Fruit fly (Drosophila melanogaster): ENCODE data around the gene Son.

Gene Son

dm6 chr3R:9555334-9555974, 22.4 kb upstream of the Son start, which contains the start of the genes CG9386 and BckdhA:
Gene CG9386 (minus strand): TSS chr3R:9555408.
Gene BckdhA (plus strand): TSS chr3R:9555785.
- TF ChIP-seq CG8159 (tag; optimal IDR thresholded peaks at IDR 0.05): peak; percentile 16
- TF ChIP-seq CG14655 (GFP tag; optimal IDR thresholded peaks at IDR 0.05): no peak
- peak; percentile 23 for TF ChIP-seq Snoo (tag; optimal IDR thresholded peaks at IDR 0.05)
- TF ChIP-seq CG32121 (GFP tag; IDR thresholded peaks at IDR 0.05): 0 out of 2 replicates have a peak, but pooled peaks have one; percentile 10
- TF ChIP-seq CG4496 (GFP tag; IDR thresholded peaks at IDR 0.05): peak; percentile 39; the same call in 1 of the 3 replicates

dm6 chr3R:9559413-9560014, 18.3 kb upstream of the Son start, which contains the start of the genes AP-1mu and MBD-like:
Gene AP-1mu (minus strand): TSS chr3R:9559525.
Gene MBD-like (plus strand): TSS chr3R:9559760.
- no peak for TF ChIP-seq D1 (tag; optimal IDR thresholded peaks at IDR 0.05)
- no peak for TF ChIP-seq CG8301 (tag; optimal IDR thresholded peaks at IDR 0.05)
- no peak for TF ChIP-seq CG14655 (GFP tag; optimal IDR thresholded peaks at IDR 0.05)
- peak; percentile 15 for TF ChIP-seq CG17806 (tag; optimal IDR thresholded peaks at IDR 0.05)
- TF ChIP-seq CG10348 (GFP tag; IDR thresholded peaks at IDR 0.05): no peak
- TF ChIP-seq CG4496 (GFP tag; IDR thresholded peaks at IDR 0.05): peak; percentile 55; the same call in 2 of the 3 replicates
- TF ChIP-seq fd96Ca (GFP tag; IDR thresholded peaks at IDR 0.05): peak; percentile 42; the same call in 1 of the 3 replicates
- TF ChIP-seq CG12605 (GFP tag; IDR thresholded peaks at IDR 0.05): no peak
- no peak for TF ChIP-seq Ets98B (GFP tag; IDR thresholded peaks at IDR 0.05)
- peak; percentile 65 for TF ChIP-seq CG15710 (tag; optimal IDR thresholded peaks at IDR 0.05)
- TF ChIP-seq CG9948 (tag; optimal IDR thresholded peaks at IDR 0.05): peak; percentile 20
- TF ChIP-seq CG8159 (tag; optimal IDR thresholded peaks at IDR 0.05): peak; percentile 53
- no peak for TF ChIP-seq Pif1B (GFP tag; optimal IDR thresholded peaks at IDR 0.05)
- no peak for TF ChIP-seq gl (tag; optimal IDR thresholded peaks at IDR 0.05)
- TF ChIP-seq CG32121 (GFP tag; IDR thresholded peaks at IDR 0.05): peak; percentile 48; the same call in 1 of the 2 replicates
- no peak for TF ChIP-seq CG13204 (GFP tag; optimal IDR thresholded peaks at IDR 0.05)
- TF ChIP-seq EcR (GFP tag; optimal IDR thresholded peaks at IDR 0.05): no peak
- peak; percentile 31 for TF ChIP-seq Snoo (tag; optimal IDR thresholded peaks at IDR 0.05)
- TF ChIP-seq rn (GFP tag; IDR thresholded peaks at IDR 0.05): peak; percentile 20; the same call in 1 of the 2 replicates
- no peak for TF ChIP-seq Pif1A (GFP tag; optimal IDR thresholded peaks at IDR 0.05)
- no peak for TF ChIP-seq CG34367 (tag; optimal IDR thresholded peaks at IDR 0.05)

- no peak for TF ChIP-seq D1 (tag; optimal IDR thresholded peaks at IDR 0.05)
- TF ChIP-seq gl (tag; optimal IDR thresholded peaks at IDR 0.05): no peak
- no peak for TF ChIP-seq CG4496 (GFP tag; IDR thresholded peaks at IDR 0.05)
- TF ChIP-seq CG12605 (GFP tag; IDR thresholded peaks at IDR 0.05): no peak
- no peak for TF ChIP-seq CG13204 (GFP tag; optimal IDR thresholded peaks at IDR 0.05)
- TF ChIP-seq rn (GFP tag; IDR thresholded peaks at IDR 0.05): no peak
- TF ChIP-seq fd96Ca (GFP tag; IDR thresholded peaks at IDR 0.05): no peak
- no peak for TF ChIP-seq CG32121 (GFP tag; IDR thresholded peaks at IDR 0.05)
- no peak for TF ChIP-seq Pif1A (GFP tag; optimal IDR thresholded peaks at IDR 0.05)
- no peak for TF ChIP-seq CG14655 (GFP tag; optimal IDR thresholded peaks at IDR 0.05)
- TF ChIP-seq EcR (GFP tag; optimal IDR thresholded peaks at IDR 0.05): no peak
- TF ChIP-seq CG10348 (GFP tag; IDR thresholded peaks at IDR 0.05): no peak
- TF ChIP-seq Ets98B (GFP tag; IDR thresholded peaks at IDR 0.05): no peak
- no peak for TF ChIP-seq CG17806 (tag; optimal IDR thresholded peaks at IDR 0.05)
- no peak for TF ChIP-seq CG15710 (tag; optimal IDR thresholded peaks at IDR 0.05)
- no peak for TF ChIP-seq CG8159 (tag; optimal IDR thresholded peaks at IDR 0.05)
- no peak for TF ChIP-seq CG9948 (tag; optimal IDR thresholded peaks at IDR 0.05)
- TF ChIP-seq CG34367 (tag; optimal IDR thresholded peaks at IDR 0.05): no peak
- TF ChIP-seq Snoo (tag; optimal IDR thresholded peaks at IDR 0.05): no peak
These were observed 16.7 kb upstream of the Son start for dm6 chr3R:9561121-9561520.

dm6 chr3R:9563240-9563992, 14.4 kb upstream of the Son start, which contains the start of the genes CG9393 and Vps45:
Gene CG9393 (minus strand): TSS chr3R:9563673.
Gene Vps45 (plus strand): TSS chr3R:9563924.
- TF ChIP-seq CG4496 (GFP tag; IDR thresholded peaks at IDR 0.05) (0 out of 3 replicates have a peak, but pooled peaks have one; percentile 42), gl (tag; optimal IDR thresholded peaks at IDR 0.05) (no peak), rn (GFP tag; IDR thresholded peaks at IDR 0.05) (no peak), fd96Ca (GFP tag; IDR thresholded peaks at IDR 0.05) (no peak), CG8301 (tag; optimal IDR thresholded peaks at IDR 0.05) (no peak), CG13204 (GFP tag; optimal IDR thresholded peaks at IDR 0.05) (no peak), D1 (tag; optimal IDR thresholded peaks at IDR 0.05) (no peak), CG17806 (tag; optimal IDR thresholded peaks at IDR 0.05) (peak; percentile 31), EcR (GFP tag; optimal IDR thresholded peaks at IDR 0.05) (no peak), CG34367 (tag; optimal IDR thresholded peaks at IDR 0.05) (no peak), CG9948 (tag; optimal IDR thresholded peaks at IDR 0.05) (peak; percentile 26), CG32121 (GFP tag; IDR thresholded peaks at IDR 0.05) (peak; percentile 32; the same call in 1 of the 2 replicates), CG15710 (tag; optimal IDR thresholded peaks at IDR 0.05) (peak; percentile 38), Snoo (tag; optimal IDR thresholded peaks at IDR 0.05) (no peak), CG14655 (GFP tag; optimal IDR thresholded peaks at IDR 0.05) (no peak), Pif1B (GFP tag; optimal IDR thresholded peaks at IDR 0.05) (no peak), CG8159 (tag; optimal IDR thresholded peaks at IDR 0.05) (no peak), CG10348 (GFP tag; IDR thresholded peaks at IDR 0.05) (no peak), Ets98B (GFP tag; IDR thresholded peaks at IDR 0.05) (no peak), CG12605 (GFP tag; IDR thresholded peaks at IDR 0.05) (no peak), Pif1A (GFP tag; optimal IDR thresholded peaks at IDR 0.05) (no peak)
